Fruit fly (Drosophila melanogaster) whole organism, embryonic: ENCODE results near the gene gb.
A peak's percentile ranks its signal among the peaks of the same experiment; 100 is the strongest.

Experiments
- B-H1 ChIP-seq: fragments of 200-800 bp; sonication (Bioruptor generic); IDR thresholded peaks from 3 replicates; pipeline ENCODE4 v1.3.6; 2022; ENCODE audit warnings: missing biosample characterization, missing genetic modification characterization
- Bteb2 ChIP-seq: fragments of 200-800 bp; sonication (Bioruptor generic); optimal IDR thresholded peaks from 2 replicates; lab custom pipeline; 2016; ENCODE audit warnings: missing biosample characterization, missing genetic modification characterization
- CG10321 ChIP-seq: fragments of 200-800 bp; sonication (Bioruptor generic); IDR thresholded peaks from 2 replicates; pipeline ENCODE4 v1.3.6; 2022; ENCODE audit warnings: missing biosample characterization, missing genetic modification characterization
- CG10979 ChIP-seq: fragments of 200-800 bp; sonication (Bioruptor generic); optimal IDR thresholded peaks from 2 replicates; lab custom pipeline; 2018; ENCODE audit warnings: missing biosample characterization, mild to moderate bottlenecking, missing genetic modification characterization, moderate library complexity
- CG1233 ChIP-seq: fragments of 200-800 bp; sonication (Bioruptor generic); optimal IDR thresholded peaks from 4 replicates; lab custom pipeline; 2018; ENCODE audit warnings: missing biosample characterization, mild to moderate bottlenecking, missing genetic modification characterization
- CG15073 ChIP-seq: fragments of 200-800 bp; sonication (Bioruptor generic); optimal IDR thresholded peaks from 2 replicates; lab custom pipeline; 2016; ENCODE audit warnings: missing biosample characterization, missing genetic modification characterization
- CG15479 ChIP-seq: fragments of 200-800 bp; sonication (Bioruptor generic); optimal IDR thresholded peaks from 3 replicates; lab custom pipeline; 2019; ENCODE audit warnings: missing biosample characterization, mild to moderate bottlenecking, missing genetic modification characterization, moderate library complexity
- CG15514 ChIP-seq: fragments of 200-800 bp; sonication (Bioruptor generic); optimal IDR thresholded peaks from 3 replicates; lab custom pipeline; 2017; ENCODE audit warnings: missing biosample characterization, missing genetic modification characterization, mild to moderate bottlenecking, moderate library complexity, missing genetic modification reagents
- CG18599 ChIP-seq: fragments of 200-800 bp; sonication (Bioruptor generic); optimal IDR thresholded peaks from 3 replicates; lab custom pipeline; 2017; ENCODE audit warnings: missing biosample characterization, missing genetic modification characterization, mild to moderate bottlenecking, moderate library complexity, missing genetic modification reagents
- CG3065 ChIP-seq: fragments of 200-800 bp; sonication (Bioruptor generic); optimal IDR thresholded peaks from 2 replicates; lab custom pipeline; 2016; ENCODE audit warnings: missing biosample characterization, missing genetic modification characterization
- CG3726 ChIP-seq: fragments of 200-800 bp; sonication (Bioruptor generic); IDR thresholded peaks from 3 replicates; pipeline ENCODE4, ENCODE4 v1.3.6; 2022; ENCODE audit warnings: missing biosample characterization, missing genetic modification characterization
- CG6254 ChIP-seq: fragments of 200-800 bp; sonication (Bioruptor generic); optimal IDR thresholded peaks from 3 replicates; lab custom pipeline; 2017; ENCODE audit warnings: mild to moderate bottlenecking, missing biosample characterization, missing genetic modification reagents, missing genetic modification characterization
- CG6654 ChIP-seq: fragments of 200-800 bp; sonication (Bioruptor generic); optimal IDR thresholded peaks from 2 replicates; lab custom pipeline; 2017; ENCODE audit warnings: missing biosample characterization, mild to moderate bottlenecking, missing genetic modification characterization
- CG6683 ChIP-seq: fragments of 200-800 bp; sonication (Bioruptor generic); optimal IDR thresholded peaks from 2 replicates; lab custom pipeline; 2017; ENCODE audit warnings: missing biosample characterization, mild to moderate bottlenecking, missing genetic modification characterization, missing genetic modification reagents
- CG7928 ChIP-seq: fragments of 200-800 bp; sonication (Bioruptor generic); optimal IDR thresholded peaks from 2 replicates; lab custom pipeline; 2017; ENCODE audit warnings: missing biosample characterization, mild to moderate bottlenecking, missing genetic modification characterization
- CG8281 ChIP-seq: fragments of 200-800 bp; sonication (Bioruptor generic); optimal IDR thresholded peaks from 2 replicates; lab custom pipeline; 2018; ENCODE audit warnings: missing biosample characterization, mild to moderate bottlenecking, missing genetic modification characterization, moderate library complexity
- CG9797 ChIP-seq: fragments of 200-800 bp; sonication (Bioruptor generic); optimal IDR thresholded peaks from 3 replicates; lab custom pipeline; 2018; ENCODE audit warnings: missing biosample characterization, mild to moderate bottlenecking, missing genetic modification characterization
- CG9876 ChIP-seq: fragments of 200-800 bp; sonication (Bioruptor generic); optimal IDR thresholded peaks from 2 replicates; lab custom pipeline; 2016; ENCODE audit warnings: missing biosample characterization, missing genetic modification characterization
- D19A ChIP-seq: fragments of 200-800 bp; optimal IDR thresholded peaks from 3 replicates; lab custom pipeline; 2019; ENCODE audit warnings: missing biosample characterization, mild to moderate bottlenecking, missing genetic modification characterization, moderate library complexity
- Deaf1 ChIP-seq: fragments of 200-800 bp; optimal IDR thresholded peaks from 3 replicates; lab custom pipeline; 2019; ENCODE audit warnings: missing biosample characterization, mild to moderate bottlenecking, missing genetic modification characterization, moderate library complexity
- E2f2 ChIP-seq: fragments of 200-800 bp; sonication (Bioruptor generic); IDR thresholded peaks from 2 replicates; pipeline ENCODE4 v1.3.6; 2022; ENCODE audit warnings: missing biosample characterization, missing genetic modification characterization
- H15 ChIP-seq: fragments of 200-800 bp; sonication (Bioruptor generic); IDR thresholded peaks from 3 replicates; pipeline ENCODE4 v1.3.6; 2022; ENCODE audit warnings: missing biosample characterization, missing genetic modification characterization
- Hr3 ChIP-seq: fragments of 200-800 bp; sonication (Bioruptor generic); optimal IDR thresholded peaks from 3 replicates; lab custom pipeline; 2016; ENCODE audit warnings: missing biosample characterization, missing genetic modification characterization
- Hr51 ChIP-seq, 2 experiments: fragments of 200-800 bp; sonication (Bioruptor generic); optimal IDR thresholded peaks; 2 replicates in 1 of 2; 3 replicates in 1 of 2; lab custom pipeline; 2016 to 2018; ENCODE audit warnings: missing biosample characterization in 2 of 2, missing genetic modification characterization in 2 of 2, mild to moderate bottlenecking in 1 of 2, moderate library complexity in 1 of 2
- MBD-R2 ChIP-seq: fragments of 200-800 bp; sonication (Bioruptor generic); IDR thresholded peaks from 2 replicates; pipeline ENCODE4 v1.3.6; 2022; ENCODE audit warnings: missing biosample characterization, missing genetic modification characterization
- Meics ChIP-seq: fragments of 200-800 bp; sonication (Bioruptor generic); optimal IDR thresholded peaks from 2 replicates; lab custom pipeline; 2017; ENCODE audit warnings: missing biosample characterization, mild to moderate bottlenecking, missing genetic modification characterization
- Neu2 ChIP-seq: fragments of 200-800 bp; sonication (Bioruptor generic); optimal IDR thresholded peaks from 3 replicates; lab custom pipeline; 2016; ENCODE audit warnings: missing biosample characterization, missing genetic modification characterization, borderline replicate concordance
- Opbp ChIP-seq: fragments of 200-800 bp; sonication (Bioruptor generic); IDR thresholded peaks from 3 replicates; pipeline ENCODE4 v1.3.6; 2022; ENCODE audit warnings: missing biosample characterization, missing genetic modification characterization; ENCODE audit not compliant: partially characterized antibody
- Ptx1 ChIP-seq: fragments of 200-800 bp; sonication (Bioruptor generic); IDR thresholded peaks from 2 replicates; pipeline ENCODE4 v1.3.6; 2022; ENCODE audit warnings: missing biosample characterization, missing genetic modification characterization
- Ravus ChIP-seq: fragments of 200-800 bp; sonication (Bioruptor generic); IDR thresholded peaks from 2 replicates; pipeline ENCODE4 v1.3.6; 2022; ENCODE audit warnings: missing biosample characterization, missing genetic modification characterization
- Sry-δ ChIP-seq: fragments of 200-800 bp; sonication (Bioruptor generic); optimal IDR thresholded peaks from 2 replicates; lab custom pipeline; 2016; ENCODE audit warnings: missing biosample characterization, missing genetic modification characterization
- Stat92E ChIP-seq, 3 experiments: fragments of >200 bp in 2 of 3; fragments of 200-800 bp in 1 of 3; sonication (Bioruptor generic) in 1 of 3; optimal IDR thresholded peaks; 2 replicates each; lab custom pipeline; 2017 to 2019; ENCODE audit warnings: missing biosample characterization in 3 of 3, missing genetic modification characterization in 3 of 3, mild to moderate bottlenecking in 1 of 3, moderate library complexity in 1 of 3
- chinmo ChIP-seq: fragments of 200-800 bp; sonication (Bioruptor generic); IDR thresholded peaks from 4 replicates; pipeline ENCODE4 v1.3.6; 2022; ENCODE audit warnings: missing biosample characterization, missing genetic modification characterization; ENCODE audit not compliant: partially characterized antibody
- ci ChIP-seq: fragments of 200-800 bp; sonication (Bioruptor generic); IDR thresholded peaks from 3 replicates; pipeline ENCODE4 v1.3.6; 2022; ENCODE audit warnings: missing biosample characterization, missing genetic modification characterization
- dysf ChIP-seq: fragments of 200-800 bp; sonication (Bioruptor generic); IDR thresholded peaks from 3 replicates; pipeline ENCODE4 v1.3.6; 2022; ENCODE audit warnings: missing biosample characterization, missing genetic modification characterization
- jumu ChIP-seq: fragments of 200-800 bp; sonication (Bioruptor generic); optimal IDR thresholded peaks from 3 replicates; lab custom pipeline; 2016; ENCODE audit warnings: missing biosample characterization, missing genetic modification characterization
- klu ChIP-seq: fragments of 200-800 bp; sonication (Bioruptor generic); IDR thresholded peaks from 2 replicates; pipeline ENCODE4 v1.3.6; 2022; ENCODE audit warnings: missing biosample characterization, missing genetic modification characterization
- lmd ChIP-seq: fragments of 200-800 bp; sonication (Bioruptor generic); IDR thresholded peaks from 2 replicates; pipeline ENCODE4 v1.3.6; 2022; ENCODE audit warnings: missing biosample characterization, missing genetic modification characterization
- luna ChIP-seq: fragments of 200-800 bp; sonication (Bioruptor generic); optimal IDR thresholded peaks from 2 replicates; lab custom pipeline; 2016; ENCODE audit warnings: missing biosample characterization, missing genetic modification characterization
- mld ChIP-seq: fragments of 200-800 bp; sonication (Bioruptor generic); IDR thresholded peaks from 3 replicates; pipeline ENCODE4 v1.3.6; 2022; ENCODE audit warnings: missing biosample characterization, missing genetic modification characterization; ENCODE audit not compliant: partially characterized antibody
- nom ChIP-seq: fragments of 200-800 bp; sonication (Bioruptor generic); optimal IDR thresholded peaks from 2 replicates; lab custom pipeline; 2017; ENCODE audit warnings: missing biosample characterization, missing genetic modification characterization, mild to moderate bottlenecking, moderate library complexity, missing genetic modification reagents
- pita ChIP-seq: fragments of 200-800 bp; sonication (Bioruptor generic); optimal IDR thresholded peaks from 2 replicates; lab custom pipeline; 2017; ENCODE audit warnings: missing biosample characterization, mild to moderate bottlenecking, missing genetic modification characterization
- slbo ChIP-seq: fragments of 200-800 bp; sonication (Bioruptor generic); IDR thresholded peaks from 2 replicates; pipeline ENCODE4 v1.3.6; 2022; ENCODE audit warnings: missing biosample characterization, missing genetic modification characterization
- sob ChIP-seq: fragments of 200-800 bp; sonication (Bioruptor generic); IDR thresholded peaks from 2 replicates; pipeline ENCODE4 v1.3.6; 2022; ENCODE audit warnings: missing biosample characterization, missing genetic modification characterization
- tap ChIP-seq: fragments of 200-800 bp; optimal IDR thresholded peaks from 3 replicates; lab custom pipeline; 2019; ENCODE audit warnings: missing biosample characterization, mild to moderate bottlenecking, missing genetic modification characterization, moderate library complexity
- tna ChIP-seq: fragments of 200-800 bp; sonication (Bioruptor generic); IDR thresholded peaks from 2 replicates; pipeline ENCODE4 v1.3.6; 2022; ENCODE audit warnings: missing biosample characterization, missing genetic modification characterization; ENCODE audit not compliant: partially characterized antibody
- ttk ChIP-seq: fragments of 200-800 bp; sonication (Bioruptor generic); IDR thresholded peaks from 2 replicates; pipeline ENCODE4 v2.1.2; 2022; ENCODE audit warnings: missing biosample characterization, missing genetic modification characterization
- unpg ChIP-seq: fragments of 200-800 bp; sonication (Bioruptor generic); optimal IDR thresholded peaks from 3 replicates; lab custom pipeline; 2018; ENCODE audit warnings: missing biosample characterization, mild to moderate bottlenecking, missing genetic modification characterization, moderate library complexity

gb gene

dm6 chr3R:27151516-27151823 is 39.4 kb upstream of the gb start, which contains the start of gene Men-b (continued):
- TF ChIP-seq Hr3 (no peak), CG3065 (no peak), CG15073 (GFP tag; lab: Kevin White, UChicago) (no peak), CG10321 (GFP tag; lab: Robert Waterston, UW) (0 out of 2 replicates have a peak, but pooled peaks have one; percentile 15), Neu2 (GFP tag; lab: Kevin White, UChicago) (no peak), CG15514 (GFP tag; lab: Kevin White, UChicago) (peak; percentile 76), dysf (GFP tag; lab: Robert Waterston, UW) (no peak), Stat92E (GFP tag; optimal IDR thresholded peaks at IDR 0.05; lab: Kevin White, UChicago) (no peak), Hr51 (GFP tag; optimal IDR thresholded peaks at IDR 0.05; lab: Kevin White, UChicago) (no peak), CG6254 (GFP tag; lab: Kevin White, UChicago) (no peak), Opbp (GFP tag; lab: Robert Waterston, UW) (peak; percentile 61; the same call in 1 of the 3 replicates), CG6654 (GFP tag; lab: Kevin White, UChicago) (no peak), sob (GFP tag; lab: Robert Waterston, UW) (0 out of 2 replicates have a peak, but pooled peaks have one; percentile 26), B-H1 (GFP tag; lab: Robert Waterston, UW) (no peak), chinmo (GFP tag; lab: Robert Waterston, UW) (peak; percentile 15; the same call in 1 of the 4 replicates), nom (GFP tag; lab: Kevin White, UChicago) (no peak), Deaf1 (no peak), pita (peak; percentile 97), Bteb2 (no peak), CG1233 (no peak), lmd (GFP tag; lab: Robert Waterston, UW) (no peak), Sry-δ (GFP tag; lab: Kevin White, UChicago) (peak; percentile 8), tna (GFP tag; lab: Robert Waterston, UW) (no peak), CG8281 (tag; lab: Kevin White, UChicago) (no peak), unpg (no peak), ci (GFP tag; lab: Robert Waterston, UW) (peak; percentile 67; the same call in 2 of the 3 replicates), D19A (no peak)

dm6 chr3R:27150685-27151515 is 38.8 kb upstream of the gb start, which contains the start of gene CG6051:
TSS of gene CG6051 (minus strand) at chr3R:27151069.
- TF ChIP-seq MBD-R2 (GFP tag; lab: Robert Waterston, UW): no peak
- TF ChIP-seq Ptx1: no peak
- TF ChIP-seq H15 (GFP tag; lab: Robert Waterston, UW): no peak
- TF ChIP-seq CG9876 (GFP tag; lab: Kevin White, UChicago): peak; percentile 38
- peak; percentile 38 for TF ChIP-seq CG10979 (tag; lab: Kevin White, UChicago)
- no peak for TF ChIP-seq klu (GFP tag; lab: Robert Waterston, UW)
- TF ChIP-seq CG18599: peak; percentile 68
- TF ChIP-seq jumu (GFP tag; lab: Kevin White, UChicago): peak; percentile 10
- peak; percentile 35 for TF ChIP-seq CG7928 (GFP tag; lab: Kevin White, UChicago)
- TF ChIP-seq Bteb2: no peak
- no peak for TF ChIP-seq mld
- TF ChIP-seq Hr3: peak; percentile 54
- peak; percentile 44 for TF ChIP-seq tap (tag; lab: Kevin White, UChicago)
- no peak for TF ChIP-seq slbo
- no peak for TF ChIP-seq CG3726 (GFP tag; lab: Robert Waterston, UW)
- no peak for TF ChIP-seq E2f2 (GFP tag; lab: Robert Waterston, UW)
- peak; percentile 70 for TF ChIP-seq CG9797 (GFP tag; lab: Kevin White, UChicago)
- no peak for TF ChIP-seq CG6683
- no peak for TF ChIP-seq Meics
- no peak for TF ChIP-seq luna (GFP tag; lab: Kevin White, UChicago)
- no peak for TF ChIP-seq dysf (GFP tag; lab: Robert Waterston, UW)
- TF ChIP-seq CG15479 (GFP tag; lab: Kevin White, UChicago): no peak
- TF ChIP-seq Ravus (GFP tag; lab: Robert Waterston, UW): no peak
- TF ChIP-seq ttk: no peak
- TF ChIP-seq unpg: peak; percentile 51
